Worm (Caenorhabditis elegans): Measurements from ENCODE around the gene F53C3.6.

ce11 chrII:3908135-3908534, 10.2 kb downstream of the F53C3.6 start:
- TF ChIP-seq him-1 (tag; optimal IDR thresholded peaks at IDR 0.05) (no peak), dao-5 (tag; optimal IDR thresholded peaks at IDR 0.05) (no peak)

All from whole organism, L4/young adult.